Worm (Caenorhabditis elegans) whole organism, late embryonic: ENCODE data around the gene C05B5.11.

Source experiments
- K02D7.2 ChIP-seq: sonication (generic microtip); optimal IDR thresholded peaks from 2 replicates; lab custom pipeline; 2017; ENCODE audit warnings: mild to moderate bottlenecking, missing genetic modification characterization, missing compliant biosample characterization
- T23F11.4 ChIP-seq: fragments of 200-800 bp; sonication (Bioruptor generic); optimal IDR thresholded peaks from 2 replicates; lab custom pipeline; 2018; ENCODE audit warnings: mild to moderate bottlenecking, missing genetic modification characterization, missing compliant biosample characterization
- Y22D7AL.16 ChIP-seq: sonication (generic microtip); optimal IDR thresholded peaks from 2 replicates; lab custom pipeline; 2016; ENCODE audit warnings: missing genetic modification characterization, missing compliant biosample characterization
- ceh-14 ChIP-seq: sonication (generic microtip); optimal IDR thresholded peaks from 2 replicates; lab custom pipeline; 2016; ENCODE audit warnings: missing genotype, missing genetic modification characterization, missing compliant biosample characterization
- ceh-18 ChIP-seq: sonication (generic microtip); optimal IDR thresholded peaks from 2 replicates; lab custom pipeline; 2016; ENCODE audit warnings: missing genetic modification characterization, missing compliant biosample characterization
- ceh-19 ChIP-seq: fragments of 200-800 bp; sonication (Bioruptor generic); optimal IDR thresholded peaks from 2 replicates; lab custom pipeline; 2018; ENCODE audit warnings: mild to moderate bottlenecking, missing genetic modification characterization, missing compliant biosample characterization
- ceh-30 ChIP-seq: fragments of 150-350 bp; optimal IDR thresholded peaks from 2 replicates; lab custom pipeline; 2014; ENCODE audit warnings: missing biosample characterization, missing genetic modification characterization
- ceh-31 ChIP-seq: sonication (generic microtip); optimal IDR thresholded peaks from 2 replicates; lab custom pipeline; 2016; ENCODE audit warnings: missing genetic modification characterization, missing compliant biosample characterization
- ceh-34 ChIP-seq: sonication (generic microtip); optimal IDR thresholded peaks from 2 replicates; lab custom pipeline; 2016; ENCODE audit warnings: mild to moderate bottlenecking, missing genetic modification characterization, missing compliant biosample characterization
- ceh-45 ChIP-seq: fragments of 200-800 bp; sonication (Bioruptor generic); IDR thresholded peaks from 2 replicates; pipeline ENCODE4 v1.3.6; 2022; ENCODE audit warnings: missing genetic modification reagents, missing genetic modification characterization, missing compliant biosample characterization
- ceh-6 ChIP-seq: fragments of 200-800 bp; sonication (Bioruptor generic); optimal IDR thresholded peaks from 2 replicates; lab custom pipeline; 2018; ENCODE audit warnings: mild to moderate bottlenecking, missing genetic modification characterization, missing compliant biosample characterization
- ceh-9 ChIP-seq: sonication (generic microtip); optimal IDR thresholded peaks from 2 replicates; lab custom pipeline; 2016; ENCODE audit warnings: mild to moderate bottlenecking, missing genetic modification characterization, inconsistent platforms, missing compliant biosample characterization
- dmd-4 ChIP-seq: sonication (generic microtip); optimal IDR thresholded peaks from 2 replicates; lab custom pipeline; 2016; ENCODE audit warnings: borderline replicate concordance, missing genetic modification characterization, missing compliant biosample characterization
- dve-1 ChIP-seq: sonication (generic microtip); optimal IDR thresholded peaks from 2 replicates; lab custom pipeline; 2017; ENCODE audit warnings: antibody characterized with exemption, mild to moderate bottlenecking, missing genetic modification characterization, missing compliant biosample characterization
- eyg-1 ChIP-seq: sonication (generic microtip); optimal IDR thresholded peaks from 2 replicates; lab custom pipeline; 2016; ENCODE audit warnings: missing genotype, missing genetic modification characterization, missing compliant biosample characterization
- fkh-10 ChIP-seq: fragments of 150-350 bp; optimal IDR thresholded peaks from 2 replicates; lab custom pipeline; 2014; ENCODE audit warnings: missing biosample characterization, missing genetic modification reagents, missing genetic modification characterization
- fkh-6 ChIP-seq: sonication (generic microtip); optimal IDR thresholded peaks from 2 replicates; lab custom pipeline; 2016; ENCODE audit warnings: missing genetic modification characterization, missing compliant biosample characterization
- hlh-6 ChIP-seq: sonication (generic microtip); optimal IDR thresholded peaks from 2 replicates; lab custom pipeline; 2016; ENCODE audit warnings: missing genotype, missing genetic modification characterization, missing compliant biosample characterization
- nfya-1 ChIP-seq: sonication (generic microtip); optimal IDR thresholded peaks from 2 replicates; lab custom pipeline; 2017; ENCODE audit warnings: missing genetic modification characterization, mild to moderate bottlenecking, missing compliant biosample characterization, antibody characterized with exemption, moderate library complexity
- odd-2 ChIP-seq: sonication (generic microtip); optimal IDR thresholded peaks from 2 replicates; lab custom pipeline; 2017; ENCODE audit warnings: antibody characterized with exemption, mild to moderate bottlenecking, missing genetic modification characterization, missing compliant biosample characterization
- pha-2 ChIP-seq: sonication (generic microtip); optimal IDR thresholded peaks from 2 replicates; lab custom pipeline; 2017; ENCODE audit warnings: mild to moderate bottlenecking, missing genetic modification characterization, missing compliant biosample characterization
- pha-4 ChIP-seq: fragments of 150-350 bp; optimal IDR thresholded peaks from 2 replicates; lab custom pipeline; 2018; ENCODE audit warnings: missing biosample characterization, missing genetic modification reagents, missing genetic modification characterization
- pqm-1 ChIP-seq: sonication (generic microtip); optimal IDR thresholded peaks from 2 replicates; lab custom pipeline; 2016; ENCODE audit warnings: missing genetic modification characterization, missing compliant biosample characterization
- sox-2 ChIP-seq: fragments of 200-800 bp; sonication (Bioruptor generic); IDR thresholded peaks from 2 replicates; pipeline ENCODE4 v1.3.6; 2022; ENCODE audit warnings: missing genetic modification reagents, missing genetic modification characterization, missing compliant biosample characterization
- sox-4 ChIP-seq: sonication (generic microtip); optimal IDR thresholded peaks from 2 replicates; lab custom pipeline; 2017; ENCODE audit warnings: mild to moderate bottlenecking, missing genetic modification characterization, inconsistent platforms, missing compliant biosample characterization
- syd-9 ChIP-seq: sonication (generic microtip); optimal IDR thresholded peaks from 2 replicates; lab custom pipeline; 2016; ENCODE audit warnings: mild to moderate bottlenecking, missing genetic modification characterization, moderate library complexity, missing compliant biosample characterization
- tbx-7 ChIP-seq: sonication (generic microtip); optimal IDR thresholded peaks from 2 replicates; lab custom pipeline; 2016; ENCODE audit warnings: missing genotype, missing genetic modification characterization, missing compliant biosample characterization
- ttx-3 ChIP-seq: sonication (generic microtip); optimal IDR thresholded peaks from 2 replicates; lab custom pipeline; 2016; ENCODE audit warnings: missing genetic modification reagents, missing genetic modification characterization, missing compliant biosample characterization
- unc-3 ChIP-seq, 2 experiments: fragments of 200-800 bp in 1 of 2; sonication (Bioruptor generic) in 1 of 2; sonication (generic microtip) in 1 of 2; conservative IDR thresholded peaks in 1 of 2; optimal IDR thresholded peaks in 1 of 2; 2 replicates each; pipeline versions ENCODE4 v1.3.6 to Lab custom; 2016 to 2022; ENCODE audit warnings: missing compliant biosample characterization in 2 of 2, missing genetic modification characterization in 2 of 2, missing genetic modification reagents in 1 of 2
- unc-55 ChIP-seq: sonication (generic microtip); optimal IDR thresholded peaks from 2 replicates; lab custom pipeline; 2017; ENCODE audit warnings: missing biosample characterization, missing genetic modification reagents, missing genetic modification characterization
- unc-86 ChIP-seq: sonication (generic microtip); optimal IDR thresholded peaks from 2 replicates; lab custom pipeline; 2016; ENCODE audit warnings: missing genetic modification characterization, missing compliant biosample characterization
- zip-5 ChIP-seq: sonication (generic microtip); optimal IDR thresholded peaks from 2 replicates; lab custom pipeline; 2016; ENCODE audit warnings: missing genetic modification characterization, missing compliant biosample characterization
- ztf-16 ChIP-seq: sonication (generic microtip); optimal IDR thresholded peaks from 2 replicates; lab custom pipeline; 2017; ENCODE audit warnings: missing genetic modification characterization, missing compliant biosample characterization

Gene C05B5.11

DNA sequence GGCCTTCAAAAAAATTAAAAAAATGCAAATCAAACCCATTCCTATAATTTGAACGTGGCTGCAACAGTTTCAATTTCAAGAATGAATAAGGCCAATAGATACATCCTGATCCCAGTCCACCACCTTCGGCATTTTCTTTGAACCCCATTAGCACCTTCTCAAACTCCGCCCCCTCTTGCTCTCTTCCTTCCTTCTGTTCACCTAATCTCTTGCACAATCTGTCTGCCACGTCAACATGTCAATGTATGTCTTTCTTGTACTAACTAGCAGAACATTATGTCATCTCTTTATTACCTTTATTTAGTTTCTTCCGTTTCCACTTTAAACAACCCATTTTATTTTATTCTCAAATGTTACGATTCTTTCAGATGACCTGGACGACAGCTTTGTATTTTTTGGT, 10.8 kb upstream of the C05B5.11 start, which contains the start of gene C05B5.4:
C05B5.4 (plus strand) TSS at position 351 of the 400 bp plus-strand sequence.
- TF ChIP-seq ceh-18 (tag; lab: Kevin White, UChicago): no peak
- no peak for TF ChIP-seq dmd-4
- no peak for TF ChIP-seq ceh-45 (GFP tag; lab: Robert Waterston, UW)
- TF ChIP-seq dve-1 (tag; lab: Kevin White, UChicago): no peak
- no peak for TF ChIP-seq unc-55 (GFP tag; lab: Kevin White, UChicago)

DNA sequence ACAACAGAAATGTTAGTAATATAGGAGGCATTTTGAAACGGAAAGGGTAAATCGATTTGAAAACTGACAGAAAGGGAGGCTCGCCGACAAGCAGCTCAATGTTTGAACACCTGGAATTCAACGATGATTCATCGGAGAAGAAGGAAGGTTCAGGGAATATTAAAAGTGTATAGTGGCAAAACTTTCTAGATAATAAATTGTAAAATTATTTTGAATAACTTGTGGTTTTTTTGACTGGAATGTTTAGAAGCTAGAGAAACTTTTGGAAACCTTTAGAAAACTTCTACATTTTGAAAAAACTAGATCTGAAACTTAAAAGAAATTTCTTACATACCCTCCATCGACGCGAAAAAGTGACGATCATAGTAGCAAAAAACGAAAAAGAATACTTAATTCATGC, 6.4 kb upstream of the C05B5.11 start, which contains the start of gene pqn-8:
pqn-8 (minus strand) TSS at position 101 of the 400 bp plus-strand sequence.
- TF ChIP-seq nfya-1 (tag; lab: Kevin White, UChicago) (no peak), ceh-31 (tag; lab: Kevin White, UChicago) (no peak), fkh-6 (tag; lab: Kevin White, UChicago) (no peak), sox-4 (tag; lab: Kevin White, UChicago) (no peak), ceh-45 (GFP tag; lab: Robert Waterston, UW) (no peak), ceh-18 (tag; lab: Kevin White, UChicago) (no peak), ceh-30 (tag; lab: Kevin White, UChicago) (no peak), syd-9 (no peak), zip-5 (tag; lab: Kevin White, UChicago) (no peak), odd-2 (tag; lab: Kevin White, UChicago) (no peak), ceh-6 (GFP tag; lab: Kevin White, UChicago) (no peak), T23F11.4 (GFP tag; lab: Kevin White, UChicago) (no peak), tbx-7 (no peak)

DNA sequence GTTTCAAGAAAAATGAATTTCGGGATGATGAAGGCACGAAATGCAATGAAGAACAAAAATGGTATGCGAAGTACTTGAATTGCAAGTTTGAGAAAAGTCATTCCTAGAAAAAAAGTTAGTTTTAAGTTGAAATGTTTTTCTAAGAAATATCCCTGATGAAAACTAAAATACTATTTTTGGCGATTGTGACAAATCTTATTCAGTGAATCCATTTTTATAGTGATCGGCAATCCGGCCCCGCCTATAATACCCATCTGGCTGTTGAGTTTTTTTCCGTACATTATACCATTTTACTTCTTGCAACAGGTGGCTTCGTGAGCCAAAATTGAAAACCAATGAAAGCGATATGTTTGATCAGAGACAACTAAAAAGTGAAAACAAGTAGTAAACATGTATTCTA, 5.1 kb upstream of the C05B5.11 start, which contains the start of gene C05B5.17:
C05B5.17 (minus strand) TSS at position 101 of the 400 bp plus-strand sequence.
- TF ChIP-seq nfya-1 (tag; lab: Kevin White, UChicago) (no peak), zip-5 (tag; lab: Kevin White, UChicago) (no peak), ceh-14 (no peak), pqm-1 (tag; lab: Kevin White, UChicago) (no peak)

DNA sequence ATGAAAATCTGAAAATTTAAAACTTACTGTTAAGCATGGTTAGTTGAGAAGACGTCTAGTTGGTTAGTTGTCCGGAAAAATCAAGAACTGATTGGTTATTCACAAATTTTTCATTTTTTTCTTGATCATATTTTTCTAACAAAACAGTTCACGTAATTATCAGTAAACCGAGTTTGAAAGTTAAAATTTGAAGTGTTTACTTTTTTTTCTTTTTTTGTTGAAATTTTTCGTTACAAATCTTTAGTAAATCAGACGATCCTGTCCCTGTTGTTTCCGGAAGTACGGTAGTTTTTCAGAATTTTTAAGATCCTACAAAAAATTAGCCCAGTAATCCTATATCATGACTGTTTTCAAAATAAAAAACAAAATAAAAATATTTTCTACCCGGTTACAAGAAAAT, 3.9 kb upstream of the C05B5.11 start, which contains the start of gene C05B5.2:
C05B5.2 (minus strand) TSS at position 101 of the 400 bp plus-strand sequence.
- TF ChIP-seq ceh-19 (GFP tag; lab: Kevin White, UChicago) (no peak), ceh-34 (tag; lab: Kevin White, UChicago) (no peak), unc-86 (tag; lab: Kevin White, UChicago) (no peak), ceh-30 (tag; lab: Kevin White, UChicago) (no peak), pqm-1 (tag; lab: Kevin White, UChicago) (no peak), pha-4 (tag; lab: Kevin White, UChicago) (no peak), ztf-16 (tag; lab: Kevin White, UChicago) (no peak), unc-3 (GFP tag; conservative IDR thresholded peaks at IDR 0.05; lab: Robert Waterston, UW) (no peak), unc-3 (tag; optimal IDR thresholded peaks at IDR 0.05; lab: Kevin White, UChicago) (no peak), hlh-6 (no peak), ceh-45 (GFP tag; lab: Robert Waterston, UW) (no peak), pha-2 (tag; lab: Kevin White, UChicago) (no peak), fkh-10 (GFP tag; lab: Kevin White, UChicago) (no peak)

DNA sequence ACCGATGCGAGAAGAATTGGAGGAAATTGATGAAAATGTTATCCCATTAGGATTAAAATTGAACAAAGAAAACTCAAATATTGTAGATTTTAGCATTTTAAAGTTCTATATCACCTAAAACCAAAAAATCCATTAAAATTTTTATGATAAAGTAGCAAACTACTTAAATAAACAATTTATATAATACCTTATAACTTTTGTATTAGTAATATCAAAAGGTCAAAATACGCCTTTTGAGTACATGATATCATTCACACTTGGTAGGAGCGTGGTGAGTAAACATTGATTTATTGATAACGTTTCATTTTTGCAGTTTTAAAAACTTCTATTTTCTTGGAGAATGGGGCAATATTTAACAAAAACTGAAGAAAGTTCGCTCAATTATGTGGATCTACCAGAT, 3.3 kb upstream of the C05B5.11 start, which contains the start of gene C05B5.5:
C05B5.5 (plus strand) TSS at position 301 of the 400 bp plus-strand sequence.
- no peak for TF ChIP-seq unc-86 (tag; lab: Kevin White, UChicago)
- no peak for TF ChIP-seq sox-2 (GFP tag; lab: Robert Waterston, UW)
- TF ChIP-seq ttx-3 (tag; lab: Kevin White, UChicago): no peak
- no peak for TF ChIP-seq odd-2 (tag; lab: Kevin White, UChicago)
- TF ChIP-seq ceh-9 (tag; lab: Kevin White, UChicago): no peak
- TF ChIP-seq unc-3 (GFP tag; conservative IDR thresholded peaks at IDR 0.05; lab: Robert Waterston, UW): no peak
- TF ChIP-seq unc-3 (tag; optimal IDR thresholded peaks at IDR 0.05; lab: Kevin White, UChicago): no peak
- TF ChIP-seq K02D7.2 (tag; lab: Kevin White, UChicago): no peak
- no peak for TF ChIP-seq eyg-1
- no peak for TF ChIP-seq Y22D7AL.16 (tag; lab: Kevin White, UChicago)
- TF ChIP-seq, all 69 proteins: peak for 0
